Fruit fly (Drosophila melanogaster): ENCODE measurements around the gene sgl.

DNA sequence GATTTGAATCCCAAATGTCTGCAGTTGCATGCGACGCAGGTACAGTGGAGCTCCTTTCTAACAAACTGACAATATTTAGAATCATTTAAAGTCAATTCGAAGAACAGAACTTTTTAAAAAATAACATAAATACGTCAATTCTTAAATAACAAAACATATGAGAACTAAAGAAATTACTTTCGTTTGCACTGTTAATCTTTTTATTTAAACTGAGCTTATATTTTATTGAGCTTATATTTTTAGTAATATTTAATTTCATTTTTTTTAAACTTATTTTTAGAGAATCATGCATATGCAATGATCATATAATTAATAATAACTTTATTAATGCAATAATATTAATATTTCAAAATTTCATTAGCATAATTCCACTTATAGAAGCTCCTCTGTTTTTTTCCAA lies 16.0 kb upstream of the sgl start:
- TF ChIP-seq crc (GFP tag; optimal IDR thresholded peaks at IDR 0.05) (no peak), Lhr (GFP tag; optimal IDR thresholded peaks at IDR 0.05) (no peak), CG31388 (GFP tag; optimal IDR thresholded peaks at IDR 0.05) (no peak), psq (GFP tag; optimal IDR thresholded peaks at IDR 0.05) (no peak), CG10462 (GFP tag; optimal IDR thresholded peaks at IDR 0.05) (no peak), ro (GFP tag; IDR thresholded peaks at IDR 0.05) (no peak), Oli (tag; optimal IDR thresholded peaks at IDR 0.05) (no peak), CG4854 (GFP tag; optimal IDR thresholded peaks at IDR 0.05) (no peak), pnt (GFP tag; optimal IDR thresholded peaks at IDR 0.05) (no peak), CG1792 (GFP tag; optimal IDR thresholded peaks at IDR 0.05) (no peak)

Data from whole organism, embryonic.